Worm (Caenorhabditis elegans): ENCODE measurements around the gene nse-4.

- TF ChIP-seq hlh-1 (tag; optimal IDR thresholded peaks at IDR 0.05) (no peak), snpc-4 (tag; optimal IDR thresholded peaks at IDR 0.05) (no peak), lsy-2 (tag; optimal IDR thresholded peaks at IDR 0.05) (no peak), nhr-12 (tag; optimal IDR thresholded peaks at IDR 0.05) (no peak), ham-2 (GFP tag; optimal IDR thresholded peaks at IDR 0.05) (no peak), unc-120 (tag; optimal IDR thresholded peaks at IDR 0.05; ENCODE audit: poor library complexity, severe bottlenecking) (no peak), elt-3 (tag; optimal IDR thresholded peaks at IDR 0.05) (no peak), unc-62 (GFP tag; optimal IDR thresholded peaks at IDR 0.05) (no peak), blmp-1 (tag; optimal IDR thresholded peaks at IDR 0.05) (no peak), M03D4.4 (tag; optimal IDR thresholded peaks at IDR 0.05) (no peak), nhr-237 (tag; optimal IDR thresholded peaks at IDR 0.05) (no peak), lin-13 (tag; optimal IDR thresholded peaks at IDR 0.05) (no peak), pha-4 (tag; optimal IDR thresholded peaks at IDR 0.05) (no peak), elt-1 (tag; optimal IDR thresholded peaks at IDR 0.05; ENCODE audit: borderline replicate concordance, insufficient read depth) (no peak)
These were observed 15.5 kb upstream of the nse-4 start, which contains the start of gene C10C6.3 for ce11 chrIV:11465125-11465524.
